Fruit fly (Drosophila melanogaster) whole organism, embryonic: Measurements from ENCODE around the gene Gyc88E.

Source experiments
- Abd-B ChIP-seq: fragments of 200-800 bp; sonication (Bioruptor generic); optimal IDR thresholded peaks from 2 replicates; lab custom pipeline; 2018; ENCODE audit warnings: missing biosample characterization, mild to moderate bottlenecking, missing genetic modification characterization, moderate library complexity
- B-H1 ChIP-seq: fragments of 200-800 bp; sonication (Bioruptor generic); IDR thresholded peaks from 3 replicates; pipeline ENCODE4 v1.3.6; 2022; ENCODE audit warnings: missing biosample characterization, missing genetic modification characterization
- B-H2 ChIP-seq: fragments of 200-800 bp; sonication (Bioruptor generic); optimal IDR thresholded peaks from 2 replicates; lab custom pipeline; 2018; ENCODE audit warnings: missing biosample characterization, mild to moderate bottlenecking, missing genetic modification characterization
- Bdp1 ChIP-seq: fragments of 200-800 bp; sonication (Bioruptor generic); optimal IDR thresholded peaks from 3 replicates; lab custom pipeline; 2016; ENCODE audit warnings: missing biosample characterization, missing genetic modification characterization
- Bgb ChIP-seq: fragments of 200-800 bp; sonication (Bioruptor generic); IDR thresholded peaks from 2 replicates; pipeline ENCODE4 v1.3.6; 2022; ENCODE audit warnings: missing biosample characterization, missing genetic modification characterization; ENCODE audit not compliant: partially characterized antibody
- CG10565 ChIP-seq: fragments of 200-800 bp; sonication (Bioruptor generic); optimal IDR thresholded peaks from 3 replicates; lab custom pipeline; 2016; ENCODE audit warnings: missing biosample characterization, mild to moderate bottlenecking, missing genetic modification characterization
- CG10979 ChIP-seq: fragments of 200-800 bp; sonication (Bioruptor generic); optimal IDR thresholded peaks from 2 replicates; lab custom pipeline; 2018; ENCODE audit warnings: missing biosample characterization, mild to moderate bottlenecking, missing genetic modification characterization, moderate library complexity
- CG11723 ChIP-seq: fragments of 200-800 bp; sonication (Bioruptor generic); optimal IDR thresholded peaks from 2 replicates; lab custom pipeline; 2017; ENCODE audit warnings: missing biosample characterization, mild to moderate bottlenecking, missing genetic modification characterization
- CG12659 ChIP-seq: fragments of 200-800 bp; sonication (Bioruptor generic); optimal IDR thresholded peaks from 3 replicates; lab custom pipeline; 2017; ENCODE audit warnings: mild to moderate bottlenecking, missing biosample characterization, missing genetic modification reagents, missing genetic modification characterization
- CG12744 ChIP-seq: fragments of 200-800 bp; sonication (Bioruptor generic); optimal IDR thresholded peaks from 2 replicates; lab custom pipeline; 2016; ENCODE audit warnings: missing biosample characterization, missing genetic modification characterization
- CG13424 ChIP-seq: fragments of 200-800 bp; sonication (Bioruptor generic); optimal IDR thresholded peaks from 2 replicates; lab custom pipeline; 2019; ENCODE audit warnings: missing biosample characterization, mild to moderate bottlenecking, missing genetic modification characterization, moderate library complexity
- CG16779 ChIP-seq: fragments of 200-800 bp; sonication (Bioruptor generic); IDR thresholded peaks from 2 replicates; pipeline ENCODE4 v1.3.6; 2022; ENCODE audit warnings: missing biosample characterization, missing genetic modification characterization
- CG16813 ChIP-seq: fragments of 200-800 bp; sonication (Bioruptor generic); IDR thresholded peaks from 3 replicates; pipeline ENCODE4 v1.3.6; 2022; ENCODE audit warnings: missing biosample characterization, missing genetic modification characterization; ENCODE audit not compliant: partially characterized antibody
- CG17361 ChIP-seq: fragments of 200-800 bp; sonication (Bioruptor generic); IDR thresholded peaks from 3 replicates; pipeline ENCODE4 v1.3.6; 2022; ENCODE audit warnings: missing biosample characterization, missing genetic modification characterization
- CG17568 ChIP-seq: fragments of 200-800 bp; sonication (Bioruptor generic); optimal IDR thresholded peaks from 2 replicates; lab custom pipeline; 2018; ENCODE audit warnings: missing biosample characterization, mild to moderate bottlenecking, missing genetic modification characterization, moderate library complexity
- CG17829 ChIP-seq: fragments of 200-800 bp; optimal IDR thresholded peaks from 2 replicates; lab custom pipeline; 2019; ENCODE audit warnings: missing biosample characterization, mild to moderate bottlenecking, missing genetic modification characterization, moderate library complexity
- CG17912 ChIP-seq: fragments of 200-800 bp; sonication (Bioruptor generic); optimal IDR thresholded peaks from 2 replicates; lab custom pipeline; 2018; ENCODE audit warnings: missing biosample characterization, mild to moderate bottlenecking, missing genetic modification characterization
- CG18619 ChIP-seq: fragments of 200-800 bp; sonication (Bioruptor generic); optimal IDR thresholded peaks from 3 replicates; lab custom pipeline; 2017; ENCODE audit warnings: missing biosample characterization, mild to moderate bottlenecking, missing genetic modification characterization
- CG4282 ChIP-seq: fragments of 200-800 bp; sonication (Bioruptor generic); optimal IDR thresholded peaks from 2 replicates; lab custom pipeline; 2016; ENCODE audit warnings: missing biosample characterization, missing genetic modification characterization
- CG4328 ChIP-seq: fragments of 200-800 bp; sonication (Bioruptor generic); optimal IDR thresholded peaks from 3 replicates; lab custom pipeline; 2017; ENCODE audit warnings: missing biosample characterization, missing genetic modification reagents, missing genetic modification characterization
- CG6689 ChIP-seq: fragments of 200-800 bp; sonication (Bioruptor generic); IDR thresholded peaks from 2 replicates; pipeline ENCODE4 v1.3.6; 2022; ENCODE audit warnings: missing biosample characterization, missing genetic modification characterization
- CG7786 ChIP-seq: fragments of 200-800 bp; sonication (Bioruptor generic); optimal IDR thresholded peaks from 2 replicates; lab custom pipeline; 2016; ENCODE audit warnings: missing biosample characterization, missing genetic modification characterization
- CG7839 ChIP-seq: fragments of 200-800 bp; sonication (Bioruptor generic); optimal IDR thresholded peaks from 3 replicates; lab custom pipeline; 2018; ENCODE audit warnings: missing biosample characterization, mild to moderate bottlenecking, missing genetic modification characterization, moderate library complexity
- CG8478 ChIP-seq: fragments of >200 bp; optimal IDR thresholded peaks from 2 replicates; lab custom pipeline; 2018
- Dref ChIP-seq: fragments of 200-800 bp; sonication (Bioruptor generic); IDR thresholded peaks from 2 replicates; pipeline ENCODE4 v1.3.6; 2022; ENCODE audit warnings: missing biosample characterization, missing genetic modification characterization
- HmgZ ChIP-seq: fragments of 200-800 bp; sonication (Bioruptor generic); optimal IDR thresholded peaks from 2 replicates; lab custom pipeline; 2018; ENCODE audit warnings: missing biosample characterization, mild to moderate bottlenecking, missing genetic modification characterization
- Hmx ChIP-seq: fragments of 200-800 bp; sonication (Bioruptor generic); optimal IDR thresholded peaks from 2 replicates; lab custom pipeline; 2016; ENCODE audit warnings: missing biosample characterization, missing genetic modification characterization
- Jarid2 ChIP-seq: fragments of 200-800 bp; sonication (Bioruptor generic); optimal IDR thresholded peaks from 3 replicates; lab custom pipeline; 2017; ENCODE audit warnings: mild to moderate bottlenecking, missing biosample characterization, missing genetic modification reagents, missing genetic modification characterization
- NK7.1 ChIP-seq: fragments of 200-800 bp; sonication (Bioruptor generic); optimal IDR thresholded peaks from 3 replicates; lab custom pipeline; 2016; ENCODE audit warnings: missing biosample characterization, missing genetic modification characterization
- Sox102F ChIP-seq: fragments of 200-800 bp; sonication (Bioruptor generic); optimal IDR thresholded peaks from 2 replicates; lab custom pipeline; 2018; ENCODE audit warnings: missing biosample characterization, mild to moderate bottlenecking, missing genetic modification characterization, moderate library complexity
- Trl ChIP-seq, 3 experiments: fragments of >200 bp in 2 of 3; fragments of 200-800 bp in 1 of 3; sonication (Bioruptor generic) in 1 of 3; optimal IDR thresholded peaks; 2 replicates in 1 of 3; 3 replicates in 2 of 3; lab custom pipeline; 2016 to 2017; ENCODE audit warnings: missing biosample characterization in 1 of 3, missing genetic modification characterization in 1 of 3
- YL-1 ChIP-seq: fragments of 200-800 bp; sonication (Bioruptor generic); optimal IDR thresholded peaks from 3 replicates; lab custom pipeline; 2017; ENCODE audit warnings: missing biosample characterization, mild to moderate bottlenecking, missing genetic modification characterization
- az2 ChIP-seq: fragments of 200-800 bp; sonication (Bioruptor generic); optimal IDR thresholded peaks from 3 replicates; lab custom pipeline; 2016; ENCODE audit warnings: missing biosample characterization, missing genetic modification characterization
- bowl ChIP-seq: fragments of 200-800 bp; sonication (Bioruptor generic); IDR thresholded peaks from 2 replicates; pipeline ENCODE4 v1.3.6; 2022; ENCODE audit warnings: missing biosample characterization, missing genetic modification characterization
- crp ChIP-seq, 2 experiments: fragments of 200-800 bp; sonication (Bioruptor generic); optimal IDR thresholded peaks; 2 replicates in 1 of 2; 3 replicates in 1 of 2; lab custom pipeline; 2017; ENCODE audit warnings: missing biosample characterization in 2 of 2, missing genetic modification characterization in 2 of 2, mild to moderate bottlenecking in 1 of 2, moderate library complexity in 1 of 2
- disco-r ChIP-seq: fragments of 200-800 bp; sonication (Bioruptor generic); optimal IDR thresholded peaks from 2 replicates; lab custom pipeline; 2016; ENCODE audit warnings: missing biosample characterization, missing genetic modification characterization
- ewg ChIP-seq: fragments of 200-800 bp; sonication (Bioruptor generic); optimal IDR thresholded peaks from 3 replicates; lab custom pipeline; 2017; ENCODE audit warnings: mild to moderate bottlenecking, missing biosample characterization, missing genetic modification reagents, missing genetic modification characterization
- eyg ChIP-seq: fragments of 200-800 bp; sonication (Bioruptor generic); optimal IDR thresholded peaks from 3 replicates; lab custom pipeline; 2016; ENCODE audit warnings: missing biosample characterization, missing genetic modification characterization
- knrl ChIP-seq: fragments of 200-800 bp; sonication (Bioruptor generic); IDR thresholded peaks from 3 replicates; pipeline ENCODE4 v1.3.6; 2022; ENCODE audit warnings: missing biosample characterization, missing genetic modification characterization; ENCODE audit not compliant: partially characterized antibody
- nerfin-1 ChIP-seq: fragments of 200-800 bp; sonication (Bioruptor generic); optimal IDR thresholded peaks from 3 replicates; lab custom pipeline; 2019; ENCODE audit warnings: missing biosample characterization, mild to moderate bottlenecking, missing genetic modification characterization, moderate library complexity
- oc ChIP-seq: fragments of 200-800 bp; sonication (Bioruptor generic); optimal IDR thresholded peaks from 2 replicates; lab custom pipeline; 2018; ENCODE audit warnings: missing biosample characterization, mild to moderate bottlenecking, missing genetic modification characterization, moderate library complexity
- onecut ChIP-seq: fragments of 200-800 bp; sonication (Bioruptor generic); IDR thresholded peaks from 2 replicates; pipeline ENCODE4 v1.3.6; 2022; ENCODE audit warnings: missing biosample characterization, missing genetic modification characterization
- slou ChIP-seq: fragments of 200-800 bp; sonication (Bioruptor generic); optimal IDR thresholded peaks from 3 replicates; lab custom pipeline; 2016; ENCODE audit warnings: missing biosample characterization, missing genetic modification characterization
- stwl ChIP-seq: fragments of 200-800 bp; sonication (Bioruptor generic); optimal IDR thresholded peaks from 3 replicates; lab custom pipeline; 2018; ENCODE audit warnings: missing biosample characterization, mild to moderate bottlenecking, missing genetic modification characterization, moderate library complexity
- tna ChIP-seq: fragments of 200-800 bp; sonication (Bioruptor generic); IDR thresholded peaks from 2 replicates; pipeline ENCODE4 v1.3.6; 2022; ENCODE audit warnings: missing biosample characterization, missing genetic modification characterization; ENCODE audit not compliant: partially characterized antibody
- toy ChIP-seq: fragments of 200-800 bp; sonication (Bioruptor generic); IDR thresholded peaks from 2 replicates; pipeline ENCODE4 v1.3.6; 2022; ENCODE audit warnings: missing biosample characterization, missing genetic modification characterization
- unc-4 ChIP-seq: fragments of 200-800 bp; sonication (Bioruptor generic); IDR thresholded peaks from 2 replicates; pipeline ENCODE4 v1.3.6; 2022; ENCODE audit warnings: missing biosample characterization, missing genetic modification characterization; ENCODE audit not compliant: partially characterized antibody
- yki ChIP-seq: fragments of >200 bp; optimal IDR thresholded peaks from 3 replicates; lab custom pipeline; 2018
- zen ChIP-seq: fragments of 200-800 bp; sonication (Bioruptor generic); optimal IDR thresholded peaks from 3 replicates; lab custom pipeline; 2018; ENCODE audit warnings: missing biosample characterization, mild to moderate bottlenecking, missing genetic modification characterization, moderate library complexity

Gyc88E gene

DNA sequence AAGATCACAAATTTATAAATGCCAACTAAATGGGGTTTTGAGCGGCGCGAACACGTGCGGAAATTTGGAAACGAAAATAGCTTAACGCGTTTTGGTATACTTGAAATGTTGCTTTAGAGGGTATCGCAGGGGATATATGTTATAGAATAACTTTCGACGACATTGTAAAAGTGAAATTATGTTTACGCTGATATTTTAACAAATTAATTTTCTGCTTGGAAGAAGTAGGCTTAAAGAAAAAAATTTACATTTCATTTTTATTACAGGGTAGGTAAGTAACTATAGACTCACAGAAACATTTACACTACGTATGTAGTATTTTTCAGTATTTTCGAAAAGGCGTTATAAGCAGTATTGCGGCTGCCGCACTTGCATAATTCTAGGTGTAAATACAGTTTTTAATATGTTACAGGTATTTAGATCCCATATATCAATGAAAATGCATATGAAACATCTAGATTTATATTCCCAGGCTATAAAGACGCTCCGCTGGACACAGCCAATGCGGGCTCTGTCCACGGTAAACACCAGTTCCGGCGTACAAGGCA is 79.2 kb downstream of the Gyc88E start, which contains the start of the genes Art3 and mRpS10 (continued):
- TF ChIP-seq tna, result 0 out of 2 replicates have a peak, but pooled peaks have one; percentile 10
- TF ChIP-seq Trl (optimal IDR thresholded peaks at IDR 0.05; lab: Kevin White, UChicago), result no peak
- TF ChIP-seq Trl (GFP tag; optimal IDR thresholded peaks at IDR 0.05; lab: Kevin White, UChicago), result peak; percentile 100
- peak; percentile 100 for TF ChIP-seq CG16779 (GFP tag; lab: Robert Waterston, UW)
- peak; percentile 100 for TF ChIP-seq CG18619 (GFP tag; lab: Kevin White, UChicago)
- peak; percentile 99 for TF ChIP-seq bowl
- TF ChIP-seq onecut (GFP tag; lab: Robert Waterston, UW), result peak; percentile 99
- TF ChIP-seq Bgb (GFP tag; lab: Robert Waterston, UW), result no peak
- no peak for TF ChIP-seq yki (lab: Kevin White, UChicago)
- peak; percentile 100 for TF ChIP-seq CG17912 (GFP tag; lab: Kevin White, UChicago)
- TF ChIP-seq B-H2, result peak; percentile 100
- peak; percentile 100 for TF ChIP-seq CG7786 (GFP tag; lab: Kevin White, UChicago)
- peak; percentile 96 for TF ChIP-seq Bdp1 (GFP tag; lab: Kevin White, UChicago)
- TF ChIP-seq HmgZ (tag; lab: Kevin White, UChicago), result peak; percentile 100
- no peak for TF ChIP-seq CG8478
- TF ChIP-seq toy (GFP tag; lab: Robert Waterston, UW), result peak; percentile 100
- peak; percentile 100 for TF ChIP-seq ewg (GFP tag; lab: Kevin White, UChicago)
- TF ChIP-seq zen (tag; lab: Kevin White, UChicago), result peak; percentile 100
- TF ChIP-seq YL-1, result peak; percentile 100
- peak; percentile 99 for TF ChIP-seq CG10565 (GFP tag; lab: Kevin White, UChicago)
- TF ChIP-seq CG7839 (tag; lab: Kevin White, UChicago), result peak; percentile 100
- peak; percentile 100 for TF ChIP-seq CG13424 (tag; lab: Kevin White, UChicago)
- TF ChIP-seq CG12744, result peak; percentile 100
- TF ChIP-seq az2 (GFP tag; lab: Kevin White, UChicago), result peak; percentile 100
- no peak for TF ChIP-seq CG17568 (GFP tag; lab: Kevin White, UChicago)
- TF ChIP-seq disco-r (GFP tag; lab: Kevin White, UChicago), result peak; percentile 100
- TF ChIP-seq unc-4 (GFP tag; lab: Robert Waterston, UW), result 0 out of 2 replicates have a peak, but pooled peaks have one; percentile 30
- TF ChIP-seq nerfin-1 (tag; lab: Kevin White, UChicago), result peak; percentile 100
- peak; percentile 99 for TF ChIP-seq Hmx
- peak; percentile 98 for TF ChIP-seq stwl (tag; lab: Kevin White, UChicago)
- TF ChIP-seq CG6689 (GFP tag; lab: Robert Waterston, UW), result peak; percentile 100
- TF ChIP-seq CG16813 (GFP tag; lab: Robert Waterston, UW), result no peak
- TF ChIP-seq oc, result peak; percentile 100
- TF ChIP-seq CG10979 (tag; lab: Kevin White, UChicago), result peak; percentile 100
- peak; percentile 100 for TF ChIP-seq Abd-B (GFP tag; lab: Kevin White, UChicago)
- TF ChIP-seq Sox102F (GFP tag; lab: Kevin White, UChicago), result peak; percentile 100
- TF ChIP-seq Dref (GFP tag; lab: Robert Waterston, UW), result peak; percentile 55
- peak; percentile 99 for TF ChIP-seq CG11723
- peak; percentile 55 to 80 for TF ChIP-seq crp (GFP tag; optimal IDR thresholded peaks at IDR 0.05; lab: Kevin White, UChicago)
- TF ChIP-seq eyg (GFP tag; lab: Kevin White, UChicago), result peak; percentile 100
- peak; percentile 100 for TF ChIP-seq CG12659 (GFP tag; lab: Kevin White, UChicago)
- TF ChIP-seq CG17361 (GFP tag; lab: Robert Waterston, UW), result peak; percentile 100
- no peak for TF ChIP-seq Jarid2 (GFP tag; lab: Kevin White, UChicago)
- peak; percentile 100 for TF ChIP-seq B-H1 (GFP tag; lab: Robert Waterston, UW)
- peak; percentile 98 for TF ChIP-seq CG4282 (GFP tag; lab: Kevin White, UChicago)
- TF ChIP-seq CG17829, result peak; percentile 100
- TF ChIP-seq slou, result peak; percentile 100
- TF ChIP-seq CG4328, result peak; percentile 100
- TF ChIP-seq knrl, result peak; percentile 51; the same call in 1 of the 3 replicates
- TF ChIP-seq NK7.1 (GFP tag; lab: Kevin White, UChicago), result peak; percentile 100
